Worm (Caenorhabditis elegans) whole organism, young adult: Measurements from ENCODE around the gene T22F7.4.

Source experiments
- F49E8.2 ChIP-seq: sonication (generic microtip); optimal IDR thresholded peaks from 3 replicates; lab custom pipeline; 2017; ENCODE audit warnings: missing genetic modification characterization, mild to moderate bottlenecking, missing compliant biosample characterization, antibody characterized with exemption, moderate library complexity; ENCODE audit not compliant: insufficient read depth
- tbx-9 ChIP-seq: sonication (generic microtip); optimal IDR thresholded peaks from 2 replicates; lab custom pipeline; 2016; ENCODE audit warnings: borderline replicate concordance, missing genetic modification characterization, inconsistent platforms, missing compliant biosample characterization
- unc-62 ChIP-seq: fragments of 150-350 bp; optimal IDR thresholded peaks from 2 replicates; lab custom pipeline; 2014; ENCODE audit warnings: missing biosample characterization, missing genetic modification reagents, missing genetic modification characterization

DNA sequence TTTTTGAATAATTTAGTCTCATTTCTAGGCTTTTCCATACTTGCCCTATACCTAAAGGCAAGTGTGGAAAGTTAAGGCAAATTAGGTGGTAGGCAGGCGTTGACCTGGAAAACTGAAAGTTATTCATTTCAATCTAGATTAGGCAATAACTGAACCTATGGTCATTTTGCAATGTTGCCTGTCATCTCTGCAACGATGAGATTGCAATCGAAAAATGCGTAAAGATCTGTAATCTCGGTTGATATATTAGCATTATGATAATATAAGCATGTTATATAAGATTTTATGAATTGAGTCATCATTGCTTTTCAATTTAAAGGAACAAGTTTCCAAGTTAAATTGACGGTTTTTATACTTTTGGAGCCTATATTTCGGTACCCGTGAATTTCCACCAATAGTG, 21.0 kb upstream of the T22F7.4 start:
- no peak for TF ChIP-seq F49E8.2
- no peak for TF ChIP-seq tbx-9 (tag; lab: Kevin White, UChicago)
- TF ChIP-seq unc-62 (GFP tag; lab: Kevin White, UChicago), result no peak
